Fruit fly (Drosophila melanogaster) S2 (cell line): ENCODE data around the gene CRMP.

Experiments used
- CG8478 ChIP-seq: fragments of >200 bp; optimal IDR thresholded peaks from 2 replicates; lab custom pipeline; 2018
- CTCF ChIP-seq, 2 experiments: fragments of >200 bp; optimal IDR thresholded peaks; 2 replicates each; lab custom pipeline; 2018

Gene CRMP

DNA sequence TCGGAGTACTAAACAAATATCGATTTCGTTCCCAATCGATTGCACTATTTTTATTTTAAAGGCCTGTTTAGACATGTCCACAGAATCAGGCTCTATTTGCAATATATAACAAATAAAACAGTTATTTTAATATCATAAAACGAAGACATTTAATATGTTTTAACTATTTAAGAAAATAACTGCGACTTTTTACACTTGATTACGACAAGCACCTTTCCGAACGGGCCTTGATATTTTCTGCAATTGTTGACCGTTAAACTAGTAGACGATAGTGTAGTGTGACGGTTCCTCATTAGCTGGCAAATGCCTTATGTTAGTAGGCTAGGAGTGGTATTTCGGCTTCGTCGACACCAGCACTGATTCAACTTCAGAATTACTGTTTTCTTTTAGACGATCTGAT lies 2.3 kb upstream of the CRMP start, which contains the start of the genes CG2931 and Rheb:
Gene CG2931, minus strand, starts transcription at position 26 of the 400 bp plus-strand sequence.
Gene Rheb, plus strand, starts transcription at position 332 of the 400 bp plus-strand sequence.
- no peak for TF ChIP-seq CG8478 (lab: Kevin White, UChicago)
- no peak for TF ChIP-seq CTCF (optimal IDR thresholded peaks at IDR 0.05; lab: Kevin White, UChicago)

DNA sequence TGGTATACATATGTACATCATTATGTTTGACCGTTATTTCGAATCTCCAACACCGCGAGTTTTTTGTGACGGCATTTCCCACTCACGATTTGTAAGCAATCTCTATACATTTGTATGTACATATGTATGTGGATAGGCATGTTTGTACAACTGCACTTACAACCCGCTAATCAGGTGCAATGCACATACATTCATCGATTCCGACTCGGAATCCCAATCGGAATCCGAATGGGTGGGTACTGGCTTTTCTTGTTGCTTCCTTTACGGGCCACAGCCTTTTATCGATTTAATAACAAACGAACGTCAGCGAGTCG lies 486 bp downstream of the CRMP start:
- no peak for TF ChIP-seq CTCF (optimal IDR thresholded peaks at IDR 0.05; lab: Kevin White, UChicago)
- no peak for TF ChIP-seq CG8478 (lab: Kevin White, UChicago)

DNA sequence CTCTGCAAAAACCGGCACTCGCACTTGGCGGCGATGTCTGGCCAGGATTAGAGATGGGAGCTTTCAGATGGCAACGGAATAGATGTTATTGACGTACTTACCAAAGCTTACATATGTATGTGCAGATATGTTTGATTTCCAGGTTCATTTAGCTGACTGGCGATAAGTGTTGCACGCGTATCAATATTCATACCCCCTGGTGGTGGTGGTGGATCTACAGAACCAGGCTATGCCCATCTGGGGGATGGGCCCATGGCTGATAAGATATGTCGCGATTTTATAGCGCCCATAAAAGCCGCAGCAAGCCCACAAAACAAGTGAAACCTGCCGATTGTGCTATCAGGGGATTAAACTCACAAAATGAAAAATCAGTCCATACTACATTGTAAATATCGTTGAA lies 848 bp downstream of the CRMP start:
- TF ChIP-seq CG8478 (lab: Kevin White, UChicago) (no peak), CTCF (optimal IDR thresholded peaks at IDR 0.05; lab: Kevin White, UChicago) (no peak)

DNA sequence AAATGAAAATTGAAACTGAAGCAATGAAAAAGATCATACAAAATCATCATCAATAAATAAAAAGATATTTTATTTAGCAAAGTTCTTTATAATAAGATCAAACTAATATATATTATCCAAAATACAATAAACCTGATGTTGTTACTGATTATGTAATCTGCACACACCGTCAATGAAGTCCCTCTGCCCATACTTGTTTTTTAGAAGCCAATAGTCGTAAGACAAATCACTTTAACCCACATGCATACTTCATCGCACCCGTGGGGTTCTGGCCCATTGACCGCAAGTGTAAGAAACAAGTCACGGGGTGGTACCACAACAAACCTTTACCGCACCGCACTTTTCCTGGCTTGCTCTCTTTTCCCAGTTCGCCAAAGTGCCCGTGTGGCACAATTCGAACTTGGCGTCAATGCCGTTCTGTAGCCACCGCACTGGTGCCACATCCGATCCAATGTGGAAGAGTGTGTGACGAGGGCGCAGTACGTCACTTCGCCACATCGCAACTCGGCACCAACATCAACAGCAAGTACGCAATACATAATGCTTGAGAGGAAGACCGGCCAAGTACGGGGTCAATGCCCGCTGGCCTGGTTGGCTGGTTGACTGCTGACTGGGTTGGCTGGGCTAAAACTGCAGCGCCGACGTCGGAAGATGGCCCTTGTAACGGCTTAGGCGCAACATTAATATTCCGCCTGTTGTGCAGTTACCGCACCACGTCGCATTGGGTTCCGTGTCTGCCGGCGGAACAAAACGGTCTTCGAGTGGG lies 2.2 kb downstream of the CRMP start:
- no peak for TF ChIP-seq CG8478 (lab: Kevin White, UChicago)
- no peak for TF ChIP-seq CTCF (optimal IDR thresholded peaks at IDR 0.05; lab: Kevin White, UChicago)

DNA sequence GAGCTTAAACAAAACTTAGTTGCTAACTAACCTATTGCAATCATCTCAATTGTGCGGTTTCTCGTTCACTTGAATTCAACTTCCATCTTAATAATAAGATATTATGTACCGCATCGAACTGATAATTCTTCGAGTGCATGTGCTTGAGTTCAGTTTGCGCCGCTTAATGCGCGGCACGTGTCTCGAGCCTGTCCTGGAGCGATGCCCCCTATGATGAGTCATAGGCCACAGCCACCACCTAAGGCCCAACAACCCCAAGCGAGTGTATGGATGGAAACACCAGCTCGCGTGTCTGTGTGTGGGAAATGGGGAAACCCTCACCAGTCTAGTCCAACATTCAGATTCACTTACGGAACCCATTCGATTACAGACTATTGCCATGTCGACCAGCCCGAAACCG lies 3.0 kb downstream of the CRMP start:
- no peak for TF ChIP-seq CTCF (optimal IDR thresholded peaks at IDR 0.05; lab: Kevin White, UChicago)
- TF ChIP-seq CG8478 (lab: Kevin White, UChicago) = no peak

DNA sequence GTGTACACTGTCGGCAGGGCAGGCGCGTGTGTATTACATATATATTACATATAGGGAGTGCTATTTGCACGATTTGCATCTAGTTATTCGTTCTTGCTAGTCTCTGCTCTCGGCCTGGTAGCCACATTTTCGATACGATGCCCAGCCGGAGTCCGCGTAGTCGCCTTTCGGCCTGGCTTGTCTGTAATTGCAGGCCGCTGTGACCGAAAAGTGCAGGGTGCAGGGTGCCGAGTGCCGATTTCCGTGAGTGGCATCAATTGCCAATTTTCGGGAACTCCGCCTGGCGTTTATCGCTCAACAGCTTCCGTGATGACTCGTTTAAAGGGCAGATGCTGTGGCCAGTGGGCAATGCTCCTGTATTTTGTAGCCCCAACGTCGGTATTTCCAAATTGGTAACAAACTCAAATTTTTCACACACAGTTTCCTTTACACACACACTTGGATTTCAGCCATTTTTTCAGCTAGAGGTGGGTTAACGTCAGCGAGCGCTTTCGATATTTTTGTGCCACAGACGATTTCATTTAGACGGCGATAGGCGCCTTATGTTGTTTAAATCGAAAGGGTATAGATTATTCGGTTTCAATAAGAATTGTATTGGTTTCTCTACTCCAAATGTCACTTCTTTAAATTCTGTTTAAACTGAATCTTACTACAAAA lies 17.1 kb downstream of the CRMP start, which contains the start of gene CG2926:
Gene CG2926, minus strand, starts transcription at position 518 of the 657 bp plus-strand sequence.
- TF ChIP-seq CTCF (optimal IDR thresholded peaks at IDR 0.05; lab: Kevin White, UChicago) (peak in 1 of 2 experiments; percentile 20), CG8478 (lab: Kevin White, UChicago) (no peak)

DNA sequence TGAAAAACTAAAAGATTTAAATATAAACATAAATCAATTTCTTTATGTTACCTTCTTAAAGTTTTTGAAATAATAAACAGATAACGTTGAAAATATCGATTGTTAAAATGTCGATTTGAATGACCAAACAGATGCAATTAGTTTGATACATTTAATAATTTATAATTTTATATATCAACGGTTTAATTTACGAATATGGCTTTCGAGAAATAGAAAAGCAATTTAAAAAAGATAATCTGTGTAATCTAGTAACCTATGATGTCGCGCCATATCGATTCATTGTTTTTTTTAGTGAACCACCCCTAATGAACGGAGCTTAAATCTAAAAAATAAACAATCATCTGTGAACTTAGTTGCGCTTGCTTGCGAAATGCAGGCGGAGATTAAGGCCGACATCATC lies 17.7 kb downstream of the CRMP start, which contains the start of gene PolZ2:
Gene PolZ2, plus strand, starts transcription at position 301 of the 400 bp plus-strand sequence.
- TF ChIP-seq CTCF (optimal IDR thresholded peaks at IDR 0.05; lab: Kevin White, UChicago) (no peak), CG8478 (lab: Kevin White, UChicago) (no peak)

DNA sequence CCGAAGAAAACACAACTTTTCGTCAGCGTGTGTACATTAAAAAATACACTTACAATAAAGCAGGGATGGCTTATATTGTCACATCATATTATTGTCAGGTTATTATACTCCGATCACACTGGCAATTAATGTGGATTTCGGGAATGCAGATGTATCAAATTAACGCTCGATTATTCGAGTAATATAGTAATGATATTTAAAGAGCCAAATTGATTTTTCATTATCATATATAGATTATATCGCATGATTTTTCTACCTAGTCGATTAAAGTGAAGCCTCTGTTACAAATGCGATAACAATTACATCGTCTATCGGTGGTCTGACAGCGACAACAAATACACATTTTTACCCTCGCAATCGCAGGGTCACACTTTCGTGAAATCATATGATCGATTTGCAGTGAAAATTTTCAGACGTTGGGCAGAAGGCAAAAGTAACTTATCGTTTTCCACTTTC lies 20.5 kb downstream of the CRMP start, which contains the start of the genes noi and Vha26:
Gene noi, minus strand, starts transcription at position 62 of the 456 bp plus-strand sequence.
Gene Vha26, plus strand, starts transcription at position 366 of the 456 bp plus-strand sequence.
- TF ChIP-seq CTCF (optimal IDR thresholded peaks at IDR 0.05; lab: Kevin White, UChicago) (no peak), CG8478 (lab: Kevin White, UChicago) (no peak)

DNA sequence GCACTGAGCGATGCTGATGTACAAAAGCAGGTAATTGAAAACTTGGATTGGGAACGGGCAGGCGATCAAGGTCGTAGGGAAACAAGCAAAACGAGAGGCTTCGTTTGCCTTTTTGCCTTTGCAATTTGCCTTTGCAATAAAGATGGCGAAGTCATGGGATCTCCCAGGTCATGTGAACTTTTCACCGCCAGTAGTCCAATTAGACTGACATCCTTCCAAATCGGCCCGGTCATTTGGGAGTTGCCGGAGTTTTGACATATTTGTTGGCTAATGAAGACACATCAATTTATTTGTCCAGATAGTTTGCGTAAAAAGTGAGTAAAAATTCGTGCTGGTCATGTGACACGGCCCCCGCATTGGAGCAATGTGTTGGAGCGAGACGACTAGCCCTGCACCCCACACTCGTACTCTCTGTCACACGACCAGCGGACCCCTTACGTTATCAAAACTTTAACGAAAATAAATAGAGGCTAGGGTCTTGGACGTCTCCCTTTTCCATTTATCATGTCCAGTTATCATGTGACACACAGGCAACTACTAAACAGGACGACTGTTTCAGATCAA lies 21.2 kb downstream of the CRMP start:
- TF ChIP-seq CG8478 (lab: Kevin White, UChicago) (no peak), CTCF (optimal IDR thresholded peaks at IDR 0.05; lab: Kevin White, UChicago) (no peak)

DNA sequence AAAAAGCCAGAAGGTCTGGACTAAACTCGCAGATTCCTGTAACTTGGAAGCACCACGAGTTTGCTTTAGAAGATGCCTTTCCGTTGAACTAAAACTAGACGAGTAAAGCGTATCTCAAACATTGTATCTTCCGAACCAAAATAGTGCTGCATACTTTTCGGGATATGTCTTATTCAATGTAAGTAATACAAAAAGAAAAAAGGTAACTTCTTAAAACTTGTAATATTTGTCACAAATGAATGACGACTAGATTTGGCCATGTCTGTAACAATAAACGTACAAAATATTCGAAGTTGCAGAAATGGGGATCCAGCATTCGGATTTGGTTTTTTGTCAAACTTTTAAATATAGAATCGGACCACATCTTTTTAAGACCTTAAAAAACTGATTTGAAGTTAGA lies 24.0 kb downstream of the CRMP start:
- no peak for TF ChIP-seq CTCF (optimal IDR thresholded peaks at IDR 0.05; lab: Kevin White, UChicago)
- no peak for TF ChIP-seq CG8478 (lab: Kevin White, UChicago)

DNA sequence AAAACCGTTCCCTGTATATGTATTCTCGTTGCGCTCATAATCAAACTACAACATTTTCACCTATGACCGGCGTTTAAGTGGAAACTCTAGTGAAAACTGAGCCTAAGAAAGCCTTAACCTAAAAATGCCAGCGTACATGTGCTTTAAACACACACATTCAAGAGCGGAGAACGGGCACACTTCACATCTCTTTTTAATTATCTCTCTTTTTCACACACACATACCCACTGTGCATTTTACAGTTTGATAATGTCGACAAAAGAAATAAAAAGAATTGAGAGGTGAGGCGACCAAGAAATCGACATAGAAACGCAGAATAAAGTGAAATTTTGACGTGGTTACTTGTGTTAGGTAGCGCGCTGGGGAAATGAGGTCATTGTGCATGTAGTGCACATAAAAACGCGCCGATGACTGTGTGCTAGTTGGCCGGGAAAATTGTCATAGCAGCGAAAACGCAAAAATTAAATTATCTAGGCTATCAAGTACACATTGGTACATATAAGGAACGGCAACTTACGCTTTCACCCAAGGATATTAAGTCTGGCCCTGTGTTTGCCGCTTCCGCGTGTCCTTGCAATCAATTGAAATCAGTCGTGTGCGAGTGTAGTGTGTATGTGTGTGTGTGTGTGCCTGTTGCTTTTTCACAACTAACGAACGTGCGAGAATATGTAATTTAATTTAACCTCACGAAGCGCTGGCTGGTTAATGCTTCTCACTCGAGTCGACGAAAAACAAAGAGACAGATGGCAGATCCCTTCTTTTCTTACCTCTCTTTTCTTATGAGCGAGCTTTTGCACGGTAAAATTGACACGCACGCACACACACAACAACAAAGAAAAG lies 28.8 kb downstream of the CRMP start:
- TF ChIP-seq CG8478 (lab: Kevin White, UChicago) = no peak
- TF ChIP-seq CTCF (optimal IDR thresholded peaks at IDR 0.05; lab: Kevin White, UChicago) = no peak

DNA sequence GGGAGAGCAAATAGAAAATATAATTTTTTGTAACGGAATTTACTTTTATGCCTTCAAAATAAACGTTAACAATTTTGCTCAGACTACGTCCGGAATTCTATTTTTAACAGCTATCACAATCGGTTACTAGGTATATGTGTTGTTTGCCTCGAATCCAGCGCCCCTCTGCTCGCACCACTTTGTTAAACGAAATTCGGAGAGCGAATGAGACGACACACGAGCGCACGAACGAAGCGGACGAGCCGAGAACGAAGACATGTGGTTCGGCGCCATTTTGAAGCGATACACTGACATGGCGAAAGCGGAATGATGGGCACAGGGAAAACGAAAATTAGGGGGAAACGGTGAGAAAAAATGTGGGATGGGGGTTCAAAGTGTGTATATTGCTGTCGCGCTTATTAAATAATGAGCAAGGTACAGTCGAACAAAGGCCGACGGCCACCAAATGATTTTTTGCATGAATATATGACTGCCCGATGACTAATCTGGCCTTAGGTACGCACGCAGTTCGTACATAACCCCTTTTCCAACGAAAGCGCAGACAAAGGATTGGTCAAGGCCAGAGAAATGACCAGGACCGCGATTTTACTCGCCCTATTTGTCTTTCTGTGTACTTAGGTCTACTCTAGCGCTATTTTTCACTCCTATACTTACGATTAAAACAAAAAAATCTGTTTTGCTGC lies 29.6 kb downstream of the CRMP start:
- TF ChIP-seq CG8478 (lab: Kevin White, UChicago) (no peak), CTCF (optimal IDR thresholded peaks at IDR 0.05; lab: Kevin White, UChicago) (no peak)

DNA sequence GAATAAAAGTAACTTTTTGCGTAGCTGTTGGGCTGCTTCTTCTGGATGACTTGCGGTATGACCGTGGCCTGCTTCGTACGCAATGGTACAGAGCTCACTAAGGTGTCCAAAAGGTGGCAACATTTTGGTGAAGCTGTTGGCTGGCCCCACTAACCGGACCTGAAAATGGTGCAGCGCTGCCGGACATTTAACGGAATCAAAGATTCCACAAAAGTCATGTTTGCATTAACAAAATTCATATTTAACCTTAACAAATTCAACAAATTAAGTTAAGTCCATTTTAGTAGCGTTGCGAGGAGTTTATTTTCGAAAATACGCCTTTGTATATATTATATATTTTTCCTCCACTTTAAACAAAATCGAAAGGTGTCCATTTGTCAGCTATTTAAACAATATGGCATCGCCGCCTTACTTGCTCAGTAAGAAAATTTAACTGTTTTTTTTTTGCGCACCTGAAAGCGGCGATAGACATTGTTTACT lies 30.2 kb downstream of the CRMP start, which contains the start of the genes kra and SecS:
Gene kra, minus strand, starts transcription at position 93 of the 480 bp plus-strand sequence.
Gene SecS, plus strand, starts transcription at position 390 of the 480 bp plus-strand sequence.
- TF ChIP-seq CTCF (optimal IDR thresholded peaks at IDR 0.05; lab: Kevin White, UChicago) = peak; percentile 23 to 48
- TF ChIP-seq CG8478 (lab: Kevin White, UChicago) = no peak
